Fruit fly (Drosophila melanogaster) whole organism, larva: Measurements from ENCODE around the gene pps.
A peak's percentile ranks its signal among the peaks of the same experiment; 100 is the strongest.

ENCODE experiments used
- noc ChIP-seq: fragments of 200-800 bp; sonication (Bioruptor generic); optimal IDR thresholded peaks from 3 replicates; lab custom pipeline; 2019; ENCODE audit warnings: missing biosample characterization, mild to moderate bottlenecking, missing genetic modification characterization, moderate library complexity

Gene pps

DNA sequence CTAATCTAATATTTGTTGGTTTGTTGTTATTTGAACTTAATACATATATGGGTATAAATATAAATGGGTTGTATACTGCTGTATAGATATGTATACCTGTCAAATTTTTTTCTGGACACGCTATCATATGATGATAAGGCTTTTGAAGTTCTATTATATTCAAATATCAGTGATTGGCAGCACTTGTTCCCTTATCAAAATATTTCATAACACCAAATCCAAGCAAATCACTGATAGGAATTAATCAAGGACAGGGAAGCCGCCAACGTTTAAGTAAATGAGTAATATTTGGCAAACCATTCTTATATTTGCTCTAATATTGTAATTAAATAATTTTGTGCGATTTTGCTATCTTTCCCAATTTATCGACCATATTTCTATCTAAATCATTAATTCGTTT is 34.4 kb upstream of the pps start:
- no peak for TF ChIP-seq noc (tag; lab: Kevin White, UChicago)

DNA sequence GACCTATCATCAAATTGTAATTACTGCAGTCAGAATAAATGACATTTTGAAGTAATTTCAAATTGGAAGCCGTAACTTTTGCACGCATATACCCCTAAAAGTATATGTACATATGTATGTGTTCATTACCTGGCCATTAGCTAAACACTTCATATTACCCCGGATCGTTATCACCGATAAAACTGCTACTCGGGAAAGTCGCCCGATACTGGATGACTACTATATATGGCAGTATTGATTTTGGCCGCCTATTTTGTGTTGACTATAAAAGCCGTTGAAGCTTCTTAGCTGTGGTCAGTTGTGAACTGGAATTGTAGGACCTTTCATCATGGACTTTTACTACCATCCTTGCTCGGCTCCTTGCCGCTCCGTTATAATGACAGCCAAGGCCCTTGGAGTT is 33.9 kb upstream of the pps start, which contains the start of gene GstD8:
Gene GstD8 (plus strand): TSS at position 301 of the 400 bp plus-strand sequence.
- no peak for TF ChIP-seq noc (tag; lab: Kevin White, UChicago)

DNA sequence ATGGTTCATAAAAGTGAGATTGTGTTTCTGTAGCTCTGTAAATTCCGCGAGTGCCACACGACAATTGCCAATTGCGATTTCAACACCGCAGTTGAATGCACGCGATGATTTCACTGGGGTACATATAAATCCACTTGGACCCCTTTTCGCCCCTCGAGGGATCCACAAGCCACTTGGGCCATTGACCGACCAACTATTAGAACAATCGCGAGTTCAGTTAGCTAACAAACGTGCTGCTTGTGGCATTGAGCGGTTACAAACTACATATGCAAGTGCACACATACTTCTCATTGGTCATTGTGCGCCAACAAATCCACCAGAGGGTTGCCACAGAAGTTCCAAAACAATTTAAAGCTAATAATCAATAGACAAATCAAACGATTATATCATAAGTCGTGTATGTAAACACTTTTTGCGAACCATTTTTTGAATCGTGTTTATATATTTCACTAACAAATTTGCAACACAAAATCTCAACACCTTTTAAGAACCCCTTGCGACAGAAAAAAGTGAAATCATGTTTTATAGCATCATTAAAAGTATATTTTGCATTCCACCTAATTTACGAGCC is 32.4 kb upstream of the pps start:
- TF ChIP-seq noc (tag; lab: Kevin White, UChicago) = no peak

dm6 chr3R:12382563-12382962 is 31.1 kb upstream of the pps start, which contains the start of gene CG10035:
Gene CG10035 (minus strand): TSS chr3R:12382691.
- TF ChIP-seq noc (tag; lab: Kevin White, UChicago) = no peak

- no peak for TF ChIP-seq noc (tag; lab: Kevin White, UChicago)
These were observed 30.6 kb upstream of the pps start, which contains the start of gene GstD11 for dm6 chr3R:12383036-12383435. Gene GstD11 (plus strand): TSS chr3R:12383336.

DNA sequence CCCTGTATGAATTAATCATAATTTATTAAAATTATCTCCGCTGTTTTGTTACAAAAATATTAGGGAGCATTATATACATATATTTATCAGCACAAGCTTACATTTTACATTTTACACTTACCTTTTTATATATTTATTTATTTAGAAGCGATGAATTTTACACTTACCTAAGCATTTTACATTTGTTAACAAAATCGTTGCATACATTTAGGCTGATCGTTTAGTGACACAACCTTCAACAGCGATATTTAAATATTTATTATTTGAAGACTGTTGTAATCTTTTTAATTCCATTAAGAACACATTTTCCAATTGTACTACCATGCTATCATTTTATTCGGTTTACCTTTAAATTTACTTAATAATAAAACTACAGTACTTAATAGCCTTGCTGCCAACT is 29.8 kb upstream of the pps start:
- no peak for TF ChIP-seq noc (tag; lab: Kevin White, UChicago)

DNA sequence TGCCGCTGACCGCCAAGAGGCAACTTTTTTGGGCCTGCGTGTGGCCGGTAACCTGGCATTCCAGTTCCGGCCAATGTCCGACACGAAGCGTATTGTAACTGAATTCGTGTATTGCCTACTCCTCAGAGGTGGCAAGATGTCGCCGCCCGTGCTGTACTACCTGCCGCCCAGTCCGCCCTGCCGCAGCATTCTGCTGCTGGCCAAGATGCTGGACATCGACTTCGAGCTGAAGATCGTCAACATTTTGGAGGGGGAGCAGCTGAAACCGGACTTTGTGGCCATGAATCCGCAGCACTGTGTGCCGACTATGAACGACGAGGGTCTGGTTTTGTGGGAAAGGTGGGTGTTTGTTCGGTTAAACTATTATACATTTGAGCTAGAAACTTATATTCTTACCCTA is 29.4 kb upstream of the pps start:
- no peak for TF ChIP-seq noc (tag; lab: Kevin White, UChicago)

- no peak for TF ChIP-seq noc (tag; lab: Kevin White, UChicago)
These were observed 27.7 kb upstream of the pps start, which contains the start of gene Sol1 for dm6 chr3R:12385949-12386348. Gene Sol1 (plus strand): TSS chr3R:12386249.

dm6 chr3R:12386965-12387364 is 26.7 kb upstream of the pps start, which contains the start of gene CG33098:
Gene CG33098 (plus strand): TSS chr3R:12387188.
- no peak for TF ChIP-seq noc (tag; lab: Kevin White, UChicago)

DNA sequence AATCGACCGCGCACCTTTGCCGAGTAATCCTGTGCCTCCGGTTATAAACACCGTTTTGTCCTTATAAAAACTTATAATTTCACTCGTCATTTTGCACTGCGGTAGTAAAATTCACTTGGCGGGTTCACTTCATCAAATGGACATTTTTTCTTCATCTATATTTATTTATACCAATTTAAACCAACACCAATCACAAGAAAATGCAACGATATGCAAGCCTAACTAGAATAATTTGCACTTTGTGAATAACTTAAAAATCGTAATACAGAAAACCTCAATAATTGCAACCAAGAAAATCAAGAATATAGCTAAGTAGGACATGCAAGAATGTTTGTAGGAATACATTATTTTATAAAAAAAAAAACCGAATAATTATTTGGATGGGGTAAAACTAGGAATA is 17.7 kb upstream of the pps start, which contains the start of the genes CG10096 and CG10097:
Gene CG10096 (minus strand): TSS at position 101 of the 400 bp plus-strand sequence.
Gene CG10097 (minus strand): TSS at position 101 of the 400 bp plus-strand sequence.
- no peak for TF ChIP-seq noc (tag; lab: Kevin White, UChicago)

dm6 chr3R:12398054-12398453 is 15.6 kb upstream of the pps start:
- no peak for TF ChIP-seq noc (tag; lab: Kevin White, UChicago)

DNA sequence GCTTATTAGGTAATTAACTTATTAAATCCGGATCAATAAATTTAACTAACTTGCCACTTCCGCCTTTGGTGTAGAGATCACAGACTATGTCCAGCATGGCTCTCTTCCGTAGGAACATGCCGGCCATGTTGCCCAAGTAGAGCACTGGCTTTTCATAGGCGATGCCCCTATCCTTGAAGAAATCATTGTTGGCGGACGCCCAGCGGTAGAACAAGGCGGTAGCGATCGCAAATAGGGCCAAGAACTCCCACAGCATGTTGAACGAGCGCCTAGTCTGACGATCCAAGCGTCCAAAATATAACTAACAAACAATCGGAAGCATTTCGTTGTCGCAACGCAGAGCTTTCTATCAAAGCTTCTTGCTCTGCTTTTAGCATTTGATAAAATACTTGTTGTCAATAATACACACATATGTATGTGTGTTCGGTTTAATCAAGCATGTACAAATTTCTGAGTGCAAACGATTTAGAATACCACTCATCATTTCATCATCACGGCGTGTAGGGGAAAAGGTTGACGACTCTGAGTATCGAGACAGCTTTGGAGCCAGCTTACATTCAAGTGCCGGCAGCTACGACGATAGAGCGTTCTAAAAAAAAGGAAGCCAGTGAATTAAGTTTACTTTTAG is 14.9 kb upstream of the pps start, which contains the start of gene Cyp9f3:
Gene Cyp9f3 (minus strand): TSS at position 310 of the 628 bp plus-strand sequence.
- TF ChIP-seq noc (tag; lab: Kevin White, UChicago) = no peak

- no peak for TF ChIP-seq noc (tag; lab: Kevin White, UChicago)
These were observed 11.8 kb upstream of the pps start, which contains the start of gene DNAlig3 for dm6 chr3R:12401672-12402296. Gene DNAlig3 (minus strand): TSS chr3R:12401839.

DNA sequence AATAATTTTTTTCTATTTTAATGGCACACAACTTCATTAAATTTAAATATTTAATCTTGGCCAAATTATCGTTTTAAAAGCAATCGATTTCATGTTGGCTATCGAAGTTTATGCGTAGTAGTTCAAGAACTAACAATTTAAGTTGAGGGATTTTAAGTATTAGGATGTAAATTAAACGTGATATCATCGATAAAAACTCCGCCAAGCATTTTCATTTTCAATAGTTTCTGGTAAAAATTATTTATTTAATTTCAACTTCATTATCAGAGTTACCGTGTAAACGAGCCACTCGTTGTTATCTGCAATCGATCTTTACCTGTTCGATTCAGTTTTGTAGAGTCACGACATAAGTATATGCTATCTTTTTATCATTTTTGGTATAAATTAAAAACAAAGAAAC is 10.7 kb upstream of the pps start:
- TF ChIP-seq noc (tag; lab: Kevin White, UChicago) = peak; percentile 97

DNA sequence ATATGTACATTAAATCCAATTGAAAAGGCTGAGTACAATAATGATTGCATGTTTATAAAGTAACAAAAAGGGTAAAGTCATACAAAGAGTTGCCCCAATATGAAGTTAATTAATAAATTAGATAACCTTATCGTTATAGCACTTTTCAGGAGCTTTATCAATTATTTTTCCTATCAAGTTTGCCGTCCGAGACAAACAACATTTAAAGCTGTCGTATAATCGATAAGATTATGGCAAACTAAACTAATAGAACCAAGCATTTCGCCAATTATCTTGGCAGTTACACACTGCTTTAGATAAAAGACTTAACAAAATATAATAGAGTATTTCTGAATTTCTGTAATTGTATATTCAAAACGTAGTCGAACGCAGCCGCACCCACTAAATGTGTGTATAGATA is 8.5 kb upstream of the pps start:
- no peak for TF ChIP-seq noc (tag; lab: Kevin White, UChicago)

dm6 chr3R:12405928-12406234 is 7.7 kb upstream of the pps start, which contains the start of gene Cyp9f2:
Gene Cyp9f2 (minus strand): TSS chr3R:12406028.
- no peak for TF ChIP-seq noc (tag; lab: Kevin White, UChicago)
